Fruit fly (Drosophila melanogaster) whole organism, embryonic: ENCODE results near the gene CG44405.

ENCODE experiments used
- B-H2 ChIP-seq: fragments of 200-800 bp; sonication (Bioruptor generic); optimal IDR thresholded peaks from 2 replicates; lab custom pipeline; 2018; ENCODE audit warnings: missing biosample characterization, mild to moderate bottlenecking, missing genetic modification characterization
- CG10267 ChIP-seq: fragments of 200-800 bp; sonication (Bioruptor generic); optimal IDR thresholded peaks from 2 replicates; lab custom pipeline; 2018; ENCODE audit warnings: missing biosample characterization, mild to moderate bottlenecking, missing genetic modification characterization, moderate library complexity
- CG11560 ChIP-seq: fragments of 200-800 bp; sonication (Bioruptor generic); IDR thresholded peaks from 3 replicates; pipeline ENCODE4 v1.3.6; 2022; ENCODE audit warnings: missing biosample characterization, missing genetic modification characterization
- CG12236 ChIP-seq: fragments of 200-800 bp; sonication (Bioruptor generic); optimal IDR thresholded peaks from 2 replicates; lab custom pipeline; 2016; ENCODE audit warnings: missing biosample characterization, missing genetic modification characterization
- CG13123 ChIP-seq: fragments of 200-800 bp; sonication (Bioruptor generic); optimal IDR thresholded peaks from 2 replicates; lab custom pipeline; 2016; ENCODE audit warnings: missing biosample characterization, missing genetic modification characterization
- CG14441 ChIP-seq: fragments of 200-800 bp; sonication (Bioruptor generic); IDR thresholded peaks from 2 replicates; pipeline ENCODE4 v1.3.6; 2022; ENCODE audit warnings: missing biosample characterization, missing genetic modification characterization
- CG14860 ChIP-seq: fragments of 200-800 bp; sonication (Bioruptor generic); IDR thresholded peaks from 3 replicates; pipeline ENCODE4 v1.3.6; 2022; ENCODE audit warnings: missing biosample characterization, missing genetic modification characterization; ENCODE audit not compliant: partially characterized antibody
- CG1529 ChIP-seq: fragments of 200-800 bp; sonication (Bioruptor generic); optimal IDR thresholded peaks from 3 replicates; lab custom pipeline; 2018; ENCODE audit warnings: missing biosample characterization, missing genetic modification characterization
- CG15479 ChIP-seq: fragments of 200-800 bp; sonication (Bioruptor generic); optimal IDR thresholded peaks from 3 replicates; lab custom pipeline; 2019; ENCODE audit warnings: missing biosample characterization, mild to moderate bottlenecking, missing genetic modification characterization, moderate library complexity
- CG15696 ChIP-seq: fragments of 200-800 bp; sonication (Bioruptor generic); optimal IDR thresholded peaks from 2 replicates; lab custom pipeline; 2019; ENCODE audit warnings: missing biosample characterization, mild to moderate bottlenecking, missing genetic modification characterization, moderate library complexity
- CG18619 ChIP-seq: fragments of 200-800 bp; sonication (Bioruptor generic); optimal IDR thresholded peaks from 3 replicates; lab custom pipeline; 2017; ENCODE audit warnings: missing biosample characterization, mild to moderate bottlenecking, missing genetic modification characterization
- CG2199 ChIP-seq: fragments of 200-800 bp; sonication (Bioruptor generic); IDR thresholded peaks from 3 replicates; pipeline ENCODE4 v1.3.6; 2022; ENCODE audit warnings: missing biosample characterization, missing genetic modification characterization
- CG2875 ChIP-seq: fragments of 200-800 bp; sonication (Bioruptor generic); optimal IDR thresholded peaks from 2 replicates; lab custom pipeline; 2017; ENCODE audit warnings: missing biosample characterization, mild to moderate bottlenecking, missing genetic modification characterization, missing genetic modification reagents
- CG3281 ChIP-seq: fragments of 200-800 bp; sonication (Bioruptor generic); optimal IDR thresholded peaks from 3 replicates; lab custom pipeline; 2017; ENCODE audit warnings: missing biosample characterization, mild to moderate bottlenecking, missing genetic modification characterization
- CG3847 ChIP-seq: fragments of 200-800 bp; sonication (Bioruptor generic); IDR thresholded peaks from 2 replicates; pipeline ENCODE4 v1.3.6; 2022; ENCODE audit warnings: missing biosample characterization, missing genetic modification characterization
- CG5180 ChIP-seq: fragments of 200-800 bp; sonication (Bioruptor generic); optimal IDR thresholded peaks from 3 replicates; lab custom pipeline; 2017; ENCODE audit warnings: missing biosample characterization, missing genetic modification characterization, mild to moderate bottlenecking, moderate library complexity, missing genetic modification reagents
- CG6854 ChIP-seq: fragments of 200-800 bp; sonication (Bioruptor generic); optimal IDR thresholded peaks from 3 replicates; lab custom pipeline; 2017; ENCODE audit warnings: missing biosample characterization, mild to moderate bottlenecking, missing genetic modification characterization
- Dip3 ChIP-seq: fragments of 200-800 bp; sonication (Bioruptor generic); optimal IDR thresholded peaks from 3 replicates; lab custom pipeline; 2016; ENCODE audit warnings: missing biosample characterization, missing genetic modification characterization
- Dp ChIP-seq: fragments of 200-800 bp; sonication (Bioruptor generic); optimal IDR thresholded peaks from 2 replicates; lab custom pipeline; 2018; ENCODE audit warnings: missing biosample characterization, mild to moderate bottlenecking, missing genetic modification characterization, moderate library complexity
- Drgx ChIP-seq: fragments of 200-800 bp; sonication (Bioruptor generic); IDR thresholded peaks from 2 replicates; pipeline ENCODE4 v1.3.6; 2022; ENCODE audit warnings: missing biosample characterization, missing genetic modification characterization
- E2f2 ChIP-seq: fragments of 200-800 bp; sonication (Bioruptor generic); IDR thresholded peaks from 2 replicates; pipeline ENCODE4 v1.3.6; 2022; ENCODE audit warnings: missing biosample characterization, missing genetic modification characterization
- ERR ChIP-seq: fragments of 200-800 bp; sonication (Bioruptor generic); optimal IDR thresholded peaks from 2 replicates; lab custom pipeline; 2016; ENCODE audit warnings: missing biosample characterization, missing genetic modification characterization
- Elba2 ChIP-seq: fragments of 200-800 bp; sonication (Bioruptor generic); optimal IDR thresholded peaks from 3 replicates; lab custom pipeline; 2016; ENCODE audit warnings: missing biosample characterization, missing genetic modification characterization
- Hmx ChIP-seq: fragments of 200-800 bp; sonication (Bioruptor generic); optimal IDR thresholded peaks from 2 replicates; lab custom pipeline; 2016; ENCODE audit warnings: missing biosample characterization, missing genetic modification characterization
- Myb ChIP-seq: fragments of 200-800 bp; sonication (Bioruptor generic); optimal IDR thresholded peaks from 2 replicates; lab custom pipeline; 2016; ENCODE audit warnings: missing biosample characterization, missing genetic modification characterization
- Nf-YC ChIP-seq: fragments of 200-800 bp; optimal IDR thresholded peaks from 3 replicates; lab custom pipeline; 2019; ENCODE audit warnings: missing biosample characterization, mild to moderate bottlenecking, missing genetic modification characterization, moderate library complexity
- Pdp1 ChIP-seq, 2 experiments: fragments of 200-800 bp; sonication (Bioruptor generic); optimal IDR thresholded peaks; 3 replicates each; lab custom pipeline; 2016; ENCODE audit warnings: missing biosample characterization in 2 of 2, missing genetic modification characterization in 2 of 2, mild to moderate bottlenecking in 1 of 2, moderate library complexity in 1 of 2
- Xbp1 ChIP-seq: fragments of 200-800 bp; sonication (Bioruptor generic); optimal IDR thresholded peaks from 3 replicates; lab custom pipeline; 2016; ENCODE audit warnings: missing biosample characterization, mild to moderate bottlenecking, missing genetic modification characterization
- ac ChIP-seq: fragments of 200-800 bp; sonication (Bioruptor generic); optimal IDR thresholded peaks from 3 replicates; lab custom pipeline; 2017; ENCODE audit warnings: missing biosample characterization, mild to moderate bottlenecking, missing genetic modification characterization
- amos ChIP-seq: fragments of 200-800 bp; sonication (Bioruptor generic); IDR thresholded peaks from 2 replicates; pipeline ENCODE4 v1.3.6; 2022; ENCODE audit warnings: missing biosample characterization, missing genetic modification characterization; ENCODE audit not compliant: partially characterized antibody
- bab2 ChIP-seq: fragments of 200-800 bp; sonication (Bioruptor generic); optimal IDR thresholded peaks from 2 replicates; lab custom pipeline; 2016; ENCODE audit warnings: missing biosample characterization, missing genetic modification characterization
- bowl ChIP-seq: fragments of 200-800 bp; sonication (Bioruptor generic); IDR thresholded peaks from 2 replicates; pipeline ENCODE4 v1.3.6; 2022; ENCODE audit warnings: missing biosample characterization, missing genetic modification characterization
- chif ChIP-seq, 2 experiments: fragments of 200-800 bp; sonication (Bioruptor generic); optimal IDR thresholded peaks; 3 replicates each; lab custom pipeline; 2016; ENCODE audit warnings: missing biosample characterization in 2 of 2, missing genetic modification characterization in 2 of 2
- dm ChIP-seq: fragments of 200-800 bp; sonication (Bioruptor generic); optimal IDR thresholded peaks from 3 replicates; lab custom pipeline; 2016; ENCODE audit warnings: missing biosample characterization, missing genetic modification characterization
- ftz-f1 ChIP-seq: fragments of 200-800 bp; sonication (Bioruptor generic); optimal IDR thresholded peaks from 2 replicates; lab custom pipeline; 2016; ENCODE audit warnings: missing biosample characterization, missing genetic modification characterization
- ham ChIP-seq: fragments of 200-800 bp; sonication (Bioruptor generic); IDR thresholded peaks from 2 replicates; pipeline ENCODE4 v1.3.6; 2022; ENCODE audit warnings: missing biosample characterization, missing genetic modification characterization
- lmd ChIP-seq: fragments of 200-800 bp; sonication (Bioruptor generic); IDR thresholded peaks from 2 replicates; pipeline ENCODE4 v1.3.6; 2022; ENCODE audit warnings: missing biosample characterization, missing genetic modification characterization
- odd ChIP-seq: fragments of 200-800 bp; sonication (Bioruptor generic); optimal IDR thresholded peaks from 2 replicates; lab custom pipeline; 2017; ENCODE audit warnings: missing biosample characterization, mild to moderate bottlenecking, missing genetic modification characterization
- org-1 ChIP-seq: fragments of 200-800 bp; sonication (Bioruptor generic); optimal IDR thresholded peaks from 2 replicates; lab custom pipeline; 2017; ENCODE audit warnings: missing biosample characterization, missing genetic modification characterization
- peb ChIP-seq: fragments of 200-800 bp; sonication (Bioruptor generic); IDR thresholded peaks from 2 replicates; pipeline ENCODE4 v1.3.6; 2022; ENCODE audit warnings: missing biosample characterization, missing genetic modification characterization
- psq ChIP-seq: fragments of 200-800 bp; sonication (Bioruptor generic); optimal IDR thresholded peaks from 2 replicates; lab custom pipeline; 2017; ENCODE audit warnings: missing biosample characterization, missing genetic modification characterization
- slou ChIP-seq: fragments of 200-800 bp; sonication (Bioruptor generic); optimal IDR thresholded peaks from 3 replicates; lab custom pipeline; 2016; ENCODE audit warnings: missing biosample characterization, missing genetic modification characterization
- toy ChIP-seq: fragments of 200-800 bp; sonication (Bioruptor generic); IDR thresholded peaks from 2 replicates; pipeline ENCODE4 v1.3.6; 2022; ENCODE audit warnings: missing biosample characterization, missing genetic modification characterization
- trem ChIP-seq: fragments of 200-800 bp; optimal IDR thresholded peaks from 3 replicates; lab custom pipeline; 2019; ENCODE audit warnings: missing biosample characterization, mild to moderate bottlenecking, missing genetic modification characterization, moderate library complexity
- unc-4 ChIP-seq: fragments of 200-800 bp; sonication (Bioruptor generic); IDR thresholded peaks from 2 replicates; pipeline ENCODE4 v1.3.6; 2022; ENCODE audit warnings: missing biosample characterization, missing genetic modification characterization; ENCODE audit not compliant: partially characterized antibody
- unpg ChIP-seq: fragments of 200-800 bp; sonication (Bioruptor generic); optimal IDR thresholded peaks from 3 replicates; lab custom pipeline; 2018; ENCODE audit warnings: missing biosample characterization, mild to moderate bottlenecking, missing genetic modification characterization, moderate library complexity
- z ChIP-seq: fragments of 200-800 bp; sonication (Bioruptor generic); IDR thresholded peaks from 3 replicates; pipeline ENCODE4 v1.3.6; 2022; ENCODE audit warnings: missing biosample characterization, missing genetic modification characterization

Gene CG44405

dm6 chr2L:16326892-16327291 is 15.2 kb downstream of the CG44405 start, which contains the start of gene CG4278 (continued):
- TF ChIP-seq Pdp1 (GFP tag; optimal IDR thresholded peaks at IDR 0.05; lab: Kevin White, UChicago): no peak
- TF ChIP-seq Dp (GFP tag; lab: Kevin White, UChicago): peak; percentile 87
- TF ChIP-seq org-1 (GFP tag; lab: Kevin White, UChicago): no peak
- peak; percentile 99 for TF ChIP-seq trem (tag; lab: Kevin White, UChicago)
- peak; percentile 95 for TF ChIP-seq Elba2 (GFP tag; lab: Kevin White, UChicago)
- no peak for TF ChIP-seq CG12236 (GFP tag; lab: Kevin White, UChicago)
- TF ChIP-seq E2f2 (GFP tag; lab: Robert Waterston, UW): peak; percentile 89
- no peak for TF ChIP-seq dm (GFP tag; lab: Kevin White, UChicago)
- no peak for TF ChIP-seq chif (GFP tag; optimal IDR thresholded peaks at IDR 0.05; lab: Kevin White, UChicago)
- TF ChIP-seq CG10267 (tag; lab: Kevin White, UChicago): peak; percentile 10

- TF ChIP-seq ftz-f1: peak; percentile 27
- 0 out of 3 replicates have a peak, but pooled peaks have one; percentile 14 for TF ChIP-seq z (GFP tag; lab: Robert Waterston, UW)
- peak; percentile 86 for TF ChIP-seq CG14441 (GFP tag; lab: Robert Waterston, UW)
- peak; percentile 32; the same call in 1 of the 2 replicates for TF ChIP-seq bowl (GFP tag; lab: Robert Waterston, UW)
- peak; percentile 57 for TF ChIP-seq CG5180 (GFP tag; lab: Kevin White, UChicago)
- TF ChIP-seq amos: 0 out of 2 replicates have a peak, but pooled peaks have one; percentile 30
- peak; percentile 95 for TF ChIP-seq unpg (GFP tag; lab: Kevin White, UChicago)
- TF ChIP-seq Nf-YC (tag; lab: Kevin White, UChicago): peak; percentile 84
- peak; percentile 70; the same call in 2 of the 3 replicates for TF ChIP-seq CG11560 (tag; lab: Robert Waterston, UW)
- peak; percentile 96 for TF ChIP-seq Xbp1 (GFP tag; lab: Kevin White, UChicago)
- peak; percentile 72 for TF ChIP-seq ac (GFP tag; lab: Kevin White, UChicago)
- no peak for TF ChIP-seq CG14860 (GFP tag; lab: Robert Waterston, UW)
- no peak for TF ChIP-seq CG15479 (GFP tag; lab: Kevin White, UChicago)
- TF ChIP-seq CG3847 (GFP tag; lab: Robert Waterston, UW): peak; percentile 92
- TF ChIP-seq Hmx (GFP tag; lab: Kevin White, UChicago): peak; percentile 88
- peak; percentile 94 for TF ChIP-seq Dip3 (GFP tag; lab: Kevin White, UChicago)
- TF ChIP-seq psq (GFP tag; lab: Kevin White, UChicago): peak; percentile 72
- TF ChIP-seq B-H2 (GFP tag; lab: Kevin White, UChicago): peak; percentile 89
- peak; percentile 87 for TF ChIP-seq CG6854 (GFP tag; lab: Kevin White, UChicago)
- TF ChIP-seq toy (GFP tag; lab: Robert Waterston, UW): no peak
- peak; percentile 82 for TF ChIP-seq slou
- TF ChIP-seq CG13123 (GFP tag; lab: Kevin White, UChicago): peak; percentile 87
- TF ChIP-seq CG18619: peak; percentile 90
- TF ChIP-seq ERR: peak; percentile 90
- peak; percentile 82 for TF ChIP-seq Myb
- TF ChIP-seq peb: peak; percentile 74
- TF ChIP-seq CG3281 (GFP tag; lab: Kevin White, UChicago): peak; percentile 89
- peak; percentile 87 for TF ChIP-seq CG2199
- peak; percentile 82 for TF ChIP-seq CG1529 (GFP tag; lab: Kevin White, UChicago)
- TF ChIP-seq ham (GFP tag; lab: Robert Waterston, UW): peak; percentile 65; the same call in 1 of the 2 replicates
- peak; percentile 91 for TF ChIP-seq Drgx (GFP tag; lab: Robert Waterston, UW)
- peak; percentile 88 for TF ChIP-seq CG15696
- TF ChIP-seq unc-4: peak; percentile 63
- peak; percentile 72 for TF ChIP-seq odd (GFP tag; lab: Kevin White, UChicago)
- TF ChIP-seq bab2: peak; percentile 94
- peak; percentile 92 for TF ChIP-seq lmd (GFP tag; lab: Robert Waterston, UW)
- TF ChIP-seq CG2875: peak; percentile 76
These were observed 16.4 kb downstream of the CG44405 start, which contains the start of gene cact for dm6 chr2L:16325515-16326257. cact (minus strand) TSS chr2L:16326207.
